Worm (Caenorhabditis elegans): ENCODE data around the gene ZC15.5.

Gene ZC15.5

DNA sequence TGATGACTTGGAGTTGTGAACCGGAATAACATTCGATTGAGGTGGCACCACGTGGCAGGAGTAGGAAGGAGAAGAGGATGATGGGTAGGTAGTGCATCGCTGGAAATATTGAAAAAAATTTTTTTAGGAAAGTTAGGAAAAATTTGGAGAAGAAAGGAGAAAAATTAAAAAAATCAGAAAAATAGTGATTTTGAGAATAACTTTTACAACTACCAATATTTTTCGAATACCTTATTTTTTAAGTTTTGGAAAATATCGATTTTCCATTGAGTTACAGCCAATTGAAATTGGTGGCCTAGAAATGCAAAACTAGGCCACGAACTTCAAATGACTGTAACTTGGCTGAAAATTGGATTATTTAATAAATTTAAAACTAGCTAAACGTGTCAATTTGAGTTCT is 37.5 kb downstream of the ZC15.5 start, which contains the start of gene Y38H6A.5:
TSS of gene Y38H6A.5 (minus strand) at position 101 of the 400 bp plus-strand sequence.
- TF ChIP-seq ctbp-1 (GFP tag; IDR thresholded peaks at IDR 0.05) (no peak), unc-62 (GFP tag; optimal IDR thresholded peaks at IDR 0.05 in 1 of 2) (peak in 1 of 2 experiments; percentile 65), unc-62 (tag; optimal IDR thresholded peaks at IDR 0.05) (no peak)

DNA sequence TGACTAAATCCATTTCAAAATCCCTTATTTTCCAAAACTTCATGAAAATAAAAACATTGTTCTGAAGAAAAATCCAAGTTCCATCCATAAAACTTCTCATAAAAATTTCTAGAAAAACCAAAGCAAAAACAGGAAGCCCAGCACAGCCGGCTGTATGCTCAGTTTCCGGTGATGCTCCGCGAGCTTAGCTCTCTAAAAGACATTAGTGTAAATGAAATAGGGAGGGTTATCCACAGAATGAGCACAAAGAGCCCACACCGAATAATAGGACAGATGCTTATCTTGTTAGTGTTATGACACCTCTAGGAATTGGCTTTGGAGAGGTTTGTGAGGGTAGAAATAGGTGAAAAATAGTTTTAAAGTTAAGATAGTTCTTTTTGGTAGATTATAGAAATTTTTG is 40.3 kb downstream of the ZC15.5 start:
- TF ChIP-seq attf-4 (tag; optimal IDR thresholded peaks at IDR 0.05): no peak
- TF ChIP-seq aha-1 (tag): peak; percentile 77
- TF ChIP-seq nhr-41 (GFP tag; IDR thresholded peaks at IDR 0.05): no peak
- no peak for TF ChIP-seq lin-38 (GFP tag; IDR thresholded peaks at IDR 0.05)

DNA sequence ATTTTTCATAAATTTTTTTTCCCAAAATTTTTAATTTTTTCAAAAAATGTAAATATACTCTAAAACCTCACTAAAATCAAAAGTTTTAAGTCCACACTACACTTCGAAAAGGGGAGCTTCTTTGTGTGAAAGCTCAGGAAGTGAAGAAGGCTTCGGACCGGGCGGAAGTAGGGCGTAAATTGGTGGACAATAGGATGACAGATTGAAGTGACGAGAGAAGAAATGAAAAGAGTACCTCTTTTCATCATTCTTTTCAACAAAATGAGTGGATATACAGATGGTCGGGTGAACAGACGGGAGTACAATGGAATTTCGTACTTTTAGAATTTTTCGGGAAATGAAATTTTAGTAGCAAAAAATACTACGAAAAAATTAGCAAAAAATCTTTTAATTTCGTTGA is 41.1 kb downstream of the ZC15.5 start:
- TF ChIP-seq fkh-10 (GFP tag; optimal IDR thresholded peaks at IDR 0.05) (peak; percentile 75), tra-1 (GFP tag; IDR thresholded peaks at IDR 0.05) (no peak)

DNA sequence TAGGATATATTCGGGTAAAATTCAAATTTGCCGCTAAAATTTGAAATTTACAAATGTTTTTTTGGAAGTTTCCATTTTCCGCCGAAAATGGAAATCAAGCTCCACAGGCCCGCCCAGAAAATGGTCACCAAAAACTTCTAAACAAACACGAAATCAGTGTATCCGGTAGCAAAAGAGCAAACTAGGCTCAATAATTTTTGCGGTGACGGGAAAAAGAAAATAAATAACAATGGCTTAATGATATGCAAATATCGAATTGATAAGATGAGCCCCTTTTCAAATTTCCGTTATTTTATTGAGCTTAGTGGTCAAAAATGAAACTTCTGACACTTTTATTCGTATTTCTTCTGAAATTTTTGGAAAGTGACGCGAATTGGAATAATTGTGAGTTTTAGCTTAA is 47.1 kb downstream of the ZC15.5 start, which contains the start of gene Y38H6A.3:
TSS of gene Y38H6A.3 (plus strand) at position 301 of the 400 bp plus-strand sequence.
- TF ChIP-seq aha-1 (tag) (peak; percentile 47), ZK337.2 (GFP tag; IDR thresholded peaks at IDR 0.05) (no peak)

DNA sequence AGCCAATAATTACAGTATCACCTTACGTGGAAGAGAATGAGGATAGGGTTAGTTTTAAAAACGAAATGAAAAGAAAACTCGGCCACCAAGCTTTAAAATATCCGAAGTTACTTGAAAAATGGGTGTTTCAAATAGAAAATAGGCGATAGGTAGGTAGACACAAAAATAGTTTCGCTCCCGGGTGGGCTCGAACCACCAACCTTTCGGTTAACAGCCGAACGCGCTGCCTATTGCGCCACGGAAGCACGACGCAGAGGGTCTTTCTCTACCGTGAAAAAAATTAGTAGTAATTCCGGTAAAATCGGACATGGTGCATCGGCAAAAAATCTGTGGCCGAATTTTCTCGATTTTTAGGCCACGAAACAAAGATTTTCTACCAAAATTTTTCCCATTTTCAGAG is 49.9 kb downstream of the ZC15.5 start:
- TF ChIP-seq D1046.2 (GFP tag; IDR thresholded peaks at IDR 0.05) (0 out of 2 replicates have a peak, but pooled peaks have one; percentile 64), lin-38 (GFP tag; IDR thresholded peaks at IDR 0.05) (peak; percentile 53), zip-2 (tag; optimal IDR thresholded peaks at IDR 0.05) (no peak), F44E2.7 (GFP tag; IDR thresholded peaks at IDR 0.05) (peak; percentile 53; the same call in 1 of the 2 replicates), Y48G9A.11 (GFP tag; IDR thresholded peaks at IDR 0.05) (0 out of 2 replicates have a peak, but pooled peaks have one; percentile 25), vab-7 (GFP tag; IDR thresholded peaks at IDR 0.05) (peak; percentile 63), arid-1 (GFP tag; conservative IDR thresholded peaks at IDR 0.05) (no peak)

All from whole organism, L4 larva.